Fruit fly (Drosophila melanogaster) whole organism, embryonic: ENCODE results near the gene BNIP3.
A peak's percentile ranks its signal among the peaks of the same experiment; 100 is the strongest.

Source experiments
- Aef1 ChIP-seq: fragments of 200-800 bp; sonication (Bioruptor generic); IDR thresholded peaks from 3 replicates; pipeline ENCODE4 v1.3.6; 2022; ENCODE audit warnings: missing biosample characterization, missing genetic modification characterization
- Bgb ChIP-seq: fragments of 200-800 bp; sonication (Bioruptor generic); IDR thresholded peaks from 2 replicates; pipeline ENCODE4 v1.3.6; 2022; ENCODE audit warnings: missing biosample characterization, missing genetic modification characterization; ENCODE audit not compliant: partially characterized antibody
- BtbVII ChIP-seq: fragments of 200-800 bp; sonication (Bioruptor generic); optimal IDR thresholded peaks from 3 replicates; lab custom pipeline; 2017; ENCODE audit warnings: missing biosample characterization, mild to moderate bottlenecking, missing genetic modification characterization
- CG11398 ChIP-seq: fragments of 200-800 bp; sonication (Bioruptor generic); optimal IDR thresholded peaks from 2 replicates; lab custom pipeline; 2016; ENCODE audit warnings: missing biosample characterization, missing genetic modification characterization
- CG12236 ChIP-seq: fragments of 200-800 bp; sonication (Bioruptor generic); optimal IDR thresholded peaks from 2 replicates; lab custom pipeline; 2016; ENCODE audit warnings: missing biosample characterization, missing genetic modification characterization
- CG1529 ChIP-seq: fragments of 200-800 bp; sonication (Bioruptor generic); optimal IDR thresholded peaks from 3 replicates; lab custom pipeline; 2018; ENCODE audit warnings: missing biosample characterization, missing genetic modification characterization
- CG15514 ChIP-seq: fragments of 200-800 bp; sonication (Bioruptor generic); optimal IDR thresholded peaks from 3 replicates; lab custom pipeline; 2017; ENCODE audit warnings: missing biosample characterization, missing genetic modification characterization, mild to moderate bottlenecking, moderate library complexity, missing genetic modification reagents
- CG30403 ChIP-seq: fragments of 200-800 bp; sonication (Bioruptor generic); optimal IDR thresholded peaks from 3 replicates; lab custom pipeline; 2016; ENCODE audit warnings: missing biosample characterization, missing genetic modification characterization
- CG4360 ChIP-seq: fragments of 200-800 bp; sonication (Bioruptor generic); IDR thresholded peaks from 2 replicates; pipeline ENCODE4 v1.3.6; 2022; ENCODE audit warnings: missing biosample characterization, missing genetic modification characterization
- CG4424 ChIP-seq: fragments of 200-800 bp; sonication (Bioruptor generic); optimal IDR thresholded peaks from 3 replicates; lab custom pipeline; 2016; ENCODE audit warnings: missing biosample characterization, missing genetic modification characterization
- CG5180 ChIP-seq: fragments of 200-800 bp; sonication (Bioruptor generic); optimal IDR thresholded peaks from 3 replicates; lab custom pipeline; 2017; ENCODE audit warnings: missing biosample characterization, missing genetic modification characterization, mild to moderate bottlenecking, moderate library complexity, missing genetic modification reagents
- CG7987 ChIP-seq: fragments of 200-800 bp; sonication (Bioruptor generic); optimal IDR thresholded peaks from 2 replicates; lab custom pipeline; 2018; ENCODE audit warnings: missing biosample characterization, mild to moderate bottlenecking, missing genetic modification characterization, moderate library complexity
- CG9932 ChIP-seq: fragments of 200-800 bp; sonication (Bioruptor generic); IDR thresholded peaks from 2 replicates; pipeline ENCODE4 v1.3.6; 2022; ENCODE audit warnings: missing biosample characterization, missing genetic modification characterization
- Dad ChIP-seq: fragments of 200-800 bp; sonication (Bioruptor generic); optimal IDR thresholded peaks from 3 replicates; lab custom pipeline; 2016; ENCODE audit warnings: missing biosample characterization, missing genetic modification characterization
- Ets97D ChIP-seq: fragments of 200-800 bp; sonication (Bioruptor generic); optimal IDR thresholded peaks from 3 replicates; lab custom pipeline; 2016; ENCODE audit warnings: missing biosample characterization, missing genetic modification characterization
- Hmx ChIP-seq: fragments of 200-800 bp; sonication (Bioruptor generic); optimal IDR thresholded peaks from 2 replicates; lab custom pipeline; 2016; ENCODE audit warnings: missing biosample characterization, missing genetic modification characterization
- NC2β ChIP-seq: fragments of 200-800 bp; sonication (Bioruptor generic); optimal IDR thresholded peaks from 2 replicates; lab custom pipeline; 2016; ENCODE audit warnings: missing biosample characterization, missing genetic modification characterization
- Nf-YC ChIP-seq: fragments of 200-800 bp; optimal IDR thresholded peaks from 3 replicates; lab custom pipeline; 2019; ENCODE audit warnings: missing biosample characterization, mild to moderate bottlenecking, missing genetic modification characterization, moderate library complexity
- NfI ChIP-seq: fragments of 200-800 bp; sonication (Bioruptor generic); optimal IDR thresholded peaks from 3 replicates; lab custom pipeline; 2018; ENCODE audit warnings: missing biosample characterization, mild to moderate bottlenecking, missing genetic modification characterization, moderate library complexity
- Side ChIP-seq: fragments of 200-800 bp; sonication (Bioruptor generic); optimal IDR thresholded peaks from 2 replicates; lab custom pipeline; 2016; ENCODE audit warnings: missing biosample characterization, missing genetic modification characterization
- Usf ChIP-seq: fragments of 200-800 bp; sonication (Bioruptor generic); optimal IDR thresholded peaks from 2 replicates; lab custom pipeline; 2017; ENCODE audit warnings: missing genotype, missing biosample characterization, missing genetic modification characterization
- ab ChIP-seq: fragments of 200-800 bp; sonication (Bioruptor generic); optimal IDR thresholded peaks from 2 replicates; lab custom pipeline; 2016; ENCODE audit warnings: missing biosample characterization, missing genetic modification characterization
- ara ChIP-seq: fragments of 200-800 bp; sonication (Bioruptor generic); IDR thresholded peaks from 2 replicates; pipeline ENCODE4 v1.3.6; 2022; ENCODE audit warnings: missing biosample characterization, missing genetic modification characterization
- bbx ChIP-seq: fragments of 200-800 bp; sonication (Bioruptor generic); IDR thresholded peaks from 2 replicates; pipeline ENCODE4 v1.3.6; 2022; ENCODE audit warnings: missing biosample characterization, missing genetic modification characterization; ENCODE audit not compliant: partially characterized antibody
- bigmax ChIP-seq: fragments of 200-800 bp; sonication (Bioruptor generic); optimal IDR thresholded peaks from 2 replicates; lab custom pipeline; 2018; ENCODE audit warnings: missing biosample characterization, mild to moderate bottlenecking, missing genetic modification characterization
- btn ChIP-seq: fragments of 200-800 bp; sonication (Bioruptor generic); optimal IDR thresholded peaks from 2 replicates; lab custom pipeline; 2016; ENCODE audit warnings: missing biosample characterization, missing genetic modification characterization
- chinmo ChIP-seq: fragments of 200-800 bp; sonication (Bioruptor generic); IDR thresholded peaks from 4 replicates; pipeline ENCODE4 v1.3.6; 2022; ENCODE audit warnings: missing biosample characterization, missing genetic modification characterization; ENCODE audit not compliant: partially characterized antibody
- croc ChIP-seq: fragments of 200-800 bp; sonication (Bioruptor generic); conservative IDR thresholded peaks from 3 replicates; pipeline ENCODE4 v1.3.6; 2022; ENCODE audit warnings: missing biosample characterization, missing genetic modification characterization
- crol ChIP-seq: fragments of 200-800 bp; sonication (Bioruptor generic); IDR thresholded peaks from 2 replicates; pipeline ENCODE4 v1.3.6; 2022; ENCODE audit warnings: missing biosample characterization, missing genetic modification characterization
- eyg ChIP-seq: fragments of 200-800 bp; sonication (Bioruptor generic); optimal IDR thresholded peaks from 3 replicates; lab custom pipeline; 2016; ENCODE audit warnings: missing biosample characterization, missing genetic modification characterization
- gcm ChIP-seq: fragments of 200-800 bp; sonication (Bioruptor generic); optimal IDR thresholded peaks from 2 replicates; lab custom pipeline; 2019; ENCODE audit warnings: missing biosample characterization, mild to moderate bottlenecking, missing genetic modification characterization, moderate library complexity
- gsb-n ChIP-seq: fragments of 200-800 bp; sonication (Bioruptor generic); optimal IDR thresholded peaks from 3 replicates; lab custom pipeline; 2018; ENCODE audit warnings: missing biosample characterization, mild to moderate bottlenecking, missing genetic modification characterization
- insv ChIP-seq, 2 experiments: fragments of 200-800 bp; sonication (Bioruptor generic); optimal IDR thresholded peaks; 3 replicates each; lab custom pipeline; 2016 to 2018; ENCODE audit warnings: missing biosample characterization in 2 of 2, missing genetic modification characterization in 2 of 2
- jing ChIP-seq: fragments of 200-800 bp; sonication (Bioruptor generic); optimal IDR thresholded peaks from 2 replicates; lab custom pipeline; 2018; ENCODE audit warnings: missing biosample characterization, mild to moderate bottlenecking, missing genetic modification characterization
- lab ChIP-seq: fragments of 200-800 bp; sonication (Bioruptor generic); optimal IDR thresholded peaks from 3 replicates; lab custom pipeline; 2017; ENCODE audit warnings: missing biosample characterization, missing genetic modification characterization, mild to moderate bottlenecking, moderate library complexity, missing genetic modification reagents
- lilli ChIP-seq: fragments of 200-800 bp; sonication (Bioruptor generic); optimal IDR thresholded peaks from 3 replicates; lab custom pipeline; 2016; ENCODE audit warnings: missing biosample characterization, missing genetic modification characterization
- lmd ChIP-seq: fragments of 200-800 bp; sonication (Bioruptor generic); IDR thresholded peaks from 2 replicates; pipeline ENCODE4 v1.3.6; 2022; ENCODE audit warnings: missing biosample characterization, missing genetic modification characterization
- pho ChIP-seq: fragments of 200-800 bp; sonication (Bioruptor generic); optimal IDR thresholded peaks from 2 replicates; lab custom pipeline; 2016; ENCODE audit warnings: missing biosample characterization, missing genetic modification characterization
- phol ChIP-seq: fragments of 200-800 bp; sonication (Bioruptor generic); optimal IDR thresholded peaks from 3 replicates; lab custom pipeline; 2018; ENCODE audit warnings: missing biosample characterization, mild to moderate bottlenecking, missing genetic modification characterization, moderate library complexity
- repo ChIP-seq: fragments of 200-800 bp; sonication (Bioruptor generic); optimal IDR thresholded peaks from 2 replicates; lab custom pipeline; 2016; ENCODE audit warnings: missing biosample characterization, missing genetic modification characterization
- scrt ChIP-seq: fragments of 200-800 bp; sonication (Bioruptor generic); optimal IDR thresholded peaks from 2 replicates; lab custom pipeline; 2018; ENCODE audit warnings: missing biosample characterization, mild to moderate bottlenecking, missing genetic modification characterization, moderate library complexity
- sens ChIP-seq: fragments of 200-800 bp; sonication (Bioruptor generic); peaks from one replicate; lab custom pipeline; 2016; ENCODE audit warnings: missing biosample characterization, missing genetic modification characterization
- sqz ChIP-seq: fragments of 200-800 bp; sonication (Bioruptor generic); optimal IDR thresholded peaks from 3 replicates; lab custom pipeline; 2018; ENCODE audit warnings: missing biosample characterization, mild to moderate bottlenecking, missing genetic modification characterization
- ssp ChIP-seq: fragments of 200-800 bp; sonication (Bioruptor generic); IDR thresholded peaks from 2 replicates; pipeline ENCODE4 v1.3.6; 2022; ENCODE audit warnings: missing biosample characterization, missing genetic modification characterization
- stc ChIP-seq: fragments of 200-800 bp; sonication (Bioruptor generic); IDR thresholded peaks from 2 replicates; pipeline ENCODE4 v1.3.6; 2022; ENCODE audit warnings: missing biosample characterization, missing genetic modification characterization
- tap ChIP-seq: fragments of 200-800 bp; optimal IDR thresholded peaks from 3 replicates; lab custom pipeline; 2019; ENCODE audit warnings: missing biosample characterization, mild to moderate bottlenecking, missing genetic modification characterization, moderate library complexity
- tio ChIP-seq: fragments of 200-800 bp; sonication (Bioruptor generic); optimal IDR thresholded peaks from 2 replicates; lab custom pipeline; 2017; ENCODE audit warnings: missing biosample characterization, missing genetic modification characterization, inconsistent platforms
- trem ChIP-seq: fragments of 200-800 bp; optimal IDR thresholded peaks from 3 replicates; lab custom pipeline; 2019; ENCODE audit warnings: missing biosample characterization, mild to moderate bottlenecking, missing genetic modification characterization, moderate library complexity
- yki ChIP-seq: fragments of >200 bp; optimal IDR thresholded peaks from 3 replicates; lab custom pipeline; 2018
- z ChIP-seq: fragments of 200-800 bp; sonication (Bioruptor generic); IDR thresholded peaks from 3 replicates; pipeline ENCODE4 v1.3.6; 2022; ENCODE audit warnings: missing biosample characterization, missing genetic modification characterization

Gene BNIP3

DNA sequence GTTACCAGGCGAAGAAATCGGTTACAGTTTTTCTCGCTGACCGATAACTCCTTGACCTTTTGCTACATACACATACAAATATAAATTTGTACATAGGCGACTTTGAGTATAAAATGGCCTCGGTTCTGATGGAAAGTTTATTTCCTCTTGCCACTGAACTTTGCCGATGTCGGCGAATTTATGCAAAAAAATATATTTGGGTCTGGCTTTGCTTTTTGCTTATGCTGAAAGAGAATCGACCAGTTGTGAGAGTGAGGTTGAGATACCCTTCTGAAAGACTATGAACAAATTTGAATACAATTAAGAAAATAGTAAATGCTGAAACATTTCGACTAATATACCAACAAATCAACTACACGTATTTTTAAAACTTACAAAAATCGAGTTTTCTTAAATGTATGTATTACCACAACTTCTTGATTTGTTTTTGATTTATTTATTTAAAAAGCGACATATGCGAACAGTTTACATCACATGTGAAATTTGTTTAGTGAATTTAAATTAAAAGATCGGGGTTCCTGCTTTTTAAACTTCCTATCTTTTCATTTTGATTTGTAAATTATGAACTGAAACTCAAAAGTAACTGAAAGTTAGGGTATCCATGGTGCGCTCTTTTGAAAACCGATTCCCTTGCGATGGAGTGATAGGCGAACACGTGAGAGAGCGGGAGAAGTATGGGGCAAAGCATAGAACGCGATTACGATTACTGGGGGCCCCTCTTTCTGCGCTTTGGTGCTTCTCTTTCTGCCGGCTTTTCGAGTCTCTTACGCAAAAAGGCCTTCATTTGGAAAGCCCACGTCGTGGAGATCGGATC, 9.9 kb downstream of the BNIP3 start (continued):
- TF ChIP-seq gsb-n (tag; lab: Kevin White, UChicago): peak; percentile 40
- peak; percentile 56 for TF ChIP-seq CG5180 (GFP tag; lab: Kevin White, UChicago)
- TF ChIP-seq sqz: peak; percentile 64
- peak; percentile 37; the same call in 1 of the 2 replicates for TF ChIP-seq lmd
- no peak for TF ChIP-seq ssp
- TF ChIP-seq crol: peak; percentile 44; the same call in 1 of the 2 replicates
- peak; percentile 54 for TF ChIP-seq CG9932 (GFP tag; lab: Robert Waterston, UW)
- TF ChIP-seq repo (GFP tag; lab: Kevin White, UChicago): peak; percentile 34
- peak; percentile 75 for TF ChIP-seq phol (tag; lab: Kevin White, UChicago)
- TF ChIP-seq NfI (GFP tag; lab: Kevin White, UChicago): peak; percentile 70
- peak; percentile 21; the same call in 1 of the 3 replicates for TF ChIP-seq croc (GFP tag; lab: Robert Waterston, UW)
- peak; percentile 54 for TF ChIP-seq Dad
- TF ChIP-seq CG15514 (GFP tag; lab: Kevin White, UChicago): peak; percentile 37
- peak; percentile 35 for TF ChIP-seq eyg
- peak; percentile 88 for TF ChIP-seq CG30403 (GFP tag; lab: Kevin White, UChicago)
- 0 out of 2 replicates have a peak, but pooled peaks have one; percentile 11 for TF ChIP-seq ara
- peak; percentile 78 for TF ChIP-seq Hmx (GFP tag; lab: Kevin White, UChicago)
- peak; percentile 73 for TF ChIP-seq Side
- peak; percentile 69 for TF ChIP-seq gcm
- TF ChIP-seq Nf-YC (tag; lab: Kevin White, UChicago): peak; percentile 75
- peak; percentile 39 for TF ChIP-seq tap
- TF ChIP-seq NC2β (GFP tag; lab: Kevin White, UChicago): no peak
- no peak for TF ChIP-seq bigmax (GFP tag; lab: Kevin White, UChicago)
- peak; percentile 27 for TF ChIP-seq btn (GFP tag; lab: Kevin White, UChicago)
- no peak for TF ChIP-seq bbx
- no peak for TF ChIP-seq stc (GFP tag; lab: Robert Waterston, UW)
- no peak for TF ChIP-seq ab (GFP tag; lab: Kevin White, UChicago)
- peak; percentile 55 for TF ChIP-seq Usf (GFP tag; lab: Kevin White, UChicago)
- TF ChIP-seq Bgb (GFP tag; lab: Robert Waterston, UW): no peak
- no peak for TF ChIP-seq jing (GFP tag; lab: Kevin White, UChicago)
- TF ChIP-seq CG12236 (GFP tag; lab: Kevin White, UChicago): peak; percentile 35
- peak; percentile 85 for TF ChIP-seq pho (GFP tag; lab: Kevin White, UChicago)
- TF ChIP-seq CG1529: peak; percentile 60
- no peak for TF ChIP-seq CG7987 (GFP tag; lab: Kevin White, UChicago)
- TF ChIP-seq yki (lab: Kevin White, UChicago): no peak
- TF ChIP-seq tio (GFP tag; lab: Kevin White, UChicago): peak; percentile 75
- peak; percentile 85 for TF ChIP-seq lab (GFP tag; lab: Kevin White, UChicago)
- no peak for TF ChIP-seq z (GFP tag; lab: Robert Waterston, UW)
- no peak for TF ChIP-seq CG4360 (GFP tag; lab: Robert Waterston, UW)
- TF ChIP-seq Aef1 (GFP tag; lab: Robert Waterston, UW): no peak; the same call in 2 of the 3 replicates
- peak; percentile 78 for TF ChIP-seq scrt (GFP tag; lab: Kevin White, UChicago)
- peak; percentile 87 for TF ChIP-seq lilli (GFP tag; lab: Kevin White, UChicago)
- no peak for TF ChIP-seq Ets97D (GFP tag; lab: Kevin White, UChicago)
- TF ChIP-seq chinmo (GFP tag; lab: Robert Waterston, UW): no peak
- TF ChIP-seq CG11398 (GFP tag; lab: Kevin White, UChicago): no peak
- peak; percentile 58 for TF ChIP-seq trem (tag; lab: Kevin White, UChicago)
- peak; percentile 83 for TF ChIP-seq BtbVII (GFP tag; lab: Kevin White, UChicago)
- peak; percentile 78 for TF ChIP-seq CG4424
- peak; percentile 97 for TF ChIP-seq sens
- TF ChIP-seq insv (GFP tag; optimal IDR thresholded peaks at IDR 0.05; lab: Kevin White, UChicago): peak in 1 of 2 experiments; percentile 45
